Fruit fly (Drosophila melanogaster) whole organism, adult: Measurements from ENCODE around the gene MESR6.

Experiments used
- CG11617 ChIP-seq: fragments of 200-800 bp; sonication (Bioruptor generic); optimal IDR thresholded peaks from 2 replicates; lab custom pipeline; 2017; ENCODE audit warnings: mild to moderate bottlenecking, missing biosample characterization, missing genetic modification reagents, missing genetic modification characterization
- CG12768 ChIP-seq: fragments of 200-800 bp; sonication (Bioruptor generic); optimal IDR thresholded peaks from 2 replicates; lab custom pipeline; 2017; ENCODE audit warnings: missing biosample characterization, missing genetic modification characterization, mild to moderate bottlenecking, moderate library complexity, missing genetic modification reagents
- CG14711 ChIP-seq: fragments of 200-800 bp; sonication (Bioruptor generic); optimal IDR thresholded peaks from 2 replicates; lab custom pipeline; 2018; ENCODE audit warnings: missing biosample characterization, mild to moderate bottlenecking, missing genetic modification characterization, moderate library complexity
- CG1620 ChIP-seq: fragments of 200-800 bp; sonication (Bioruptor generic); optimal IDR thresholded peaks from 2 replicates; lab custom pipeline; 2016; ENCODE audit warnings: missing biosample characterization, missing genetic modification characterization
- CG33017 ChIP-seq: fragments of 200-800 bp; sonication (Bioruptor generic); optimal IDR thresholded peaks from 2 replicates; lab custom pipeline; 2018; ENCODE audit warnings: missing biosample characterization, mild to moderate bottlenecking, missing genetic modification characterization, moderate library complexity
- CG5204 ChIP-seq: fragments of 200-800 bp; sonication (Bioruptor generic); optimal IDR thresholded peaks from 2 replicates; lab custom pipeline; 2016; ENCODE audit warnings: missing biosample characterization, missing genetic modification characterization
- CG7045 ChIP-seq: fragments of 200-800 bp; sonication (Bioruptor generic); optimal IDR thresholded peaks from 2 replicates; lab custom pipeline; 2017; ENCODE audit warnings: missing biosample characterization, mild to moderate bottlenecking, missing genetic modification characterization
- CG7101 ChIP-seq: fragments of 200-800 bp; sonication (Bioruptor generic); optimal IDR thresholded peaks from 2 replicates; lab custom pipeline; 2018; ENCODE audit warnings: missing biosample characterization, mild to moderate bottlenecking, missing genetic modification characterization, moderate library complexity
- Clk ChIP-seq: fragments of 200-800 bp; sonication (Bioruptor generic); optimal IDR thresholded peaks from 2 replicates; lab custom pipeline; 2017; ENCODE audit warnings: missing biosample characterization, missing genetic modification characterization
- Crg-1 ChIP-seq: fragments of 200-800 bp; sonication (Bioruptor generic); optimal IDR thresholded peaks from 2 replicates; lab custom pipeline; 2016; ENCODE audit warnings: missing biosample characterization, missing genetic modification characterization
- Hr96 ChIP-seq: fragments of 200-800 bp; sonication (Bioruptor generic); optimal IDR thresholded peaks from 2 replicates; lab custom pipeline; 2016; ENCODE audit warnings: missing biosample characterization, missing genetic modification characterization
- Mnt ChIP-seq: fragments of 200-800 bp; sonication (Bioruptor generic); optimal IDR thresholded peaks from 2 replicates; lab custom pipeline; 2016; ENCODE audit warnings: missing biosample characterization, mild to moderate bottlenecking, missing genetic modification characterization
- bab1 ChIP-seq: fragments of 200-800 bp; sonication (Bioruptor generic); optimal IDR thresholded peaks from 3 replicates; lab custom pipeline; 2019; ENCODE audit warnings: missing biosample characterization, mild to moderate bottlenecking, missing genetic modification characterization, moderate library complexity
- cic ChIP-seq: fragments of 200-800 bp; sonication (Bioruptor generic); optimal IDR thresholded peaks from 2 replicates; lab custom pipeline; 2017; ENCODE audit warnings: missing biosample characterization, mild to moderate bottlenecking, missing genetic modification characterization, moderate library complexity
- cnc ChIP-seq, 2 experiments: fragments of >200 bp; optimal IDR thresholded peaks; 2 replicates each; lab custom pipeline; 2017
- kay ChIP-seq: fragments of 200-800 bp; sonication (Bioruptor generic); peaks from one replicate; lab custom pipeline; 2016; ENCODE audit warnings: missing biosample characterization, missing genetic modification characterization, borderline replicate concordance
- ovo ChIP-seq: fragments of 200-800 bp; sonication (Bioruptor generic); optimal IDR thresholded peaks from 2 replicates; lab custom pipeline; 2016; ENCODE audit warnings: missing biosample characterization, missing genetic modification characterization
- pad ChIP-seq: fragments of 200-800 bp; sonication (Bioruptor generic); optimal IDR thresholded peaks from 3 replicates; lab custom pipeline; 2017; ENCODE audit warnings: missing biosample characterization, missing genetic modification characterization, mild to moderate bottlenecking, moderate library complexity, missing genetic modification reagents
- tj ChIP-seq: fragments of 200-800 bp; sonication (Bioruptor generic); optimal IDR thresholded peaks from 3 replicates; lab custom pipeline; 2017; ENCODE audit warnings: missing biosample characterization, mild to moderate bottlenecking, missing genetic modification characterization, moderate library complexity
- toe ChIP-seq: fragments of 200-800 bp; sonication (Bioruptor generic); optimal IDR thresholded peaks from 2 replicates; lab custom pipeline; 2016; ENCODE audit warnings: missing biosample characterization, missing genetic modification characterization

Gene MESR6

DNA sequence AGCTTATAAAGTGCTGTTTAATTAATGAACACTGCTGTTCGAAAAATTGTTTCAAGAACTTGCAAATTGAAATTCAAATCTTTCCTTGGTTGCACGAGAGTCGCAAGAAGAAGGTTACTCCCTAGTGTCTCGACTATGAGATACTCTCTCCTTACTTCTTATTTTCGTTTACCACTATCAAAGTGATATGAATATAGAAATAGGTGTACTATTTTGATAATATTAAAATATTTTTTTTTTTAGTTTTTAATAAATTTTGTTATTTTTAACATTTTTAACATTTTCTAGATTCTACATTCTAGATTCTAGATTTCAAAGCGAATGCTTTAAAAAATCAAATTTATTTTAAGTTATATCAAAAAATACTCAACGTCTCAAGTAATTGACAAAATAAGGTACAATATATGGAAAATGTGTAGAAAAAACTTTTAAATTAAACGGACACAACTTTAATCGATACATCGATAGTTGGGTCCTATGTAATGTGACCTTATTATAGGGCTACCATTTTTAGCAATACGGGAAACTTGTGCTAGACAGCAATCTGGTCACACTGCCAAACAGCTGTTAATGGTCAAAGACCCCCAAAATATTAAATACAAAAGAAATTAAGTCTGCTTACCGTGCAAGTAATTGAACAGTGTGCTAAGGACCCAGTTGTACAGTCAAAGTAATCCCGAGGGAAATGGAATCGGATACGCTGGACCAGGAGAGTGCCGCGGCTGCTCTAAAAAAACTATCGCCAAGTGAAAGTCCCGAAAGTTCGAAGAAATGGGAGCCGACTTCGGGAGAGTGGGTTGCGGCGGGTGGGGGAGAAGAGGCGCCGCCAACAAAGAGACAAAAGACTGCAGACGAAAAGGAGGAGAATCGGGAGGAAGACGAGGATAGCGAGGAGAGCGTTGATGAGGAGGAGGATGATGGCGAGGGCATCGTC, at the start of gene MESR6:
TSS of gene MESR6 (plus strand) at position 546 of the 934 bp plus-strand sequence.
- TF ChIP-seq ovo (GFP tag; lab: Kevin White, UChicago): no peak
- TF ChIP-seq CG11617 (GFP tag; lab: Kevin White, UChicago): no peak
- peak; percentile 44 for TF ChIP-seq bab1 (GFP tag; lab: Kevin White, UChicago)
- no peak for TF ChIP-seq Crg-1
- TF ChIP-seq CG14711 (tag; lab: Kevin White, UChicago): peak; percentile 77
- no peak for TF ChIP-seq cic (GFP tag; lab: Kevin White, UChicago)
- peak; percentile 39 for TF ChIP-seq tj (GFP tag; lab: Kevin White, UChicago)

dm6 chr3L:19043464-19044034, 48.9 kb upstream of the MESR6 start:
- TF ChIP-seq Clk (GFP tag; lab: Kevin White, UChicago) (no peak), CG5204 (GFP tag; lab: Kevin White, UChicago) (no peak), Crg-1 (no peak), pad (no peak), CG7101 (no peak), toe (no peak), CG7045 (GFP tag; lab: Kevin White, UChicago) (no peak), CG33017 (tag; lab: Kevin White, UChicago) (no peak), CG14711 (tag; lab: Kevin White, UChicago) (no peak), ovo (GFP tag; lab: Kevin White, UChicago) (no peak), cnc (optimal IDR thresholded peaks at IDR 0.05; lab: Kevin White, UChicago) (no peak)

DNA sequence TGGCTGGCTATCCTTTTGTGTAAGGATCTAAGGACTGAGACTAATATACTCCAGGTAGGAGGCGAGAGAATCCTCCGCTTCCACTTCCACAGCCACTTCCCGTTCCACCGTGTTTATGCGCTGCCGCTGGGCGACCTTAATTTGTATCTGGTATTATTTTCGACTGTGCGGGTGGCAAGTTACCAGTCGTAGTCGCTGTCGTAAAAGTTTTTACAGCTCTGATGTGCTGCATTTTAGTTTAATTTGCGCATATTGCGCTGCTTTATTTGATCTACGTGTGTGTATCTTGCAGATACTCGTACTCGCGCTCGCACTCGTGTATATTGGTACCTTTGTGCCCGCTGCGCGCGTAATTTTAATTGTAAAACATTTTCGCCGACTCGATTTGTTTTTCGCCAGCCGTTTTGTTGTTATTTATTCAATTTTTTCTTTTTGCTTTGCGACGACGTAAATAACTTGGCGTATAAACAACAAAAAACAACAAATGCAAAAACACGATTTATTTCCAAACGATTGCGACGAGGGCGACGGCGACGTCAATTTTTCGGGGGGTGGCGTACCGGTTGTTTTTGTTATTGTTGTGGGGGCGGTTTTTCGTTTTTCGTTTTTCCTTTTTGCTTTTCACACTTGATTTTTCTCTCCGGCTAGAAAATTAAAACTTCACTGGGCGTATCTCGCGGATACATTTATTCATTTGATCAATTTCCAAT, 47.7 kb upstream of the MESR6 start:
- TF ChIP-seq CG33017 (tag; lab: Kevin White, UChicago) (no peak), toe (no peak), ovo (GFP tag; lab: Kevin White, UChicago) (no peak), pad (no peak), bab1 (GFP tag; lab: Kevin White, UChicago) (no peak), CG7045 (GFP tag; lab: Kevin White, UChicago) (peak; percentile 34), CG5204 (GFP tag; lab: Kevin White, UChicago) (no peak), kay (GFP tag; lab: Kevin White, UChicago) (peak; percentile 46), CG12768 (GFP tag; lab: Kevin White, UChicago) (no peak), Mnt (GFP tag; lab: Kevin White, UChicago) (no peak), CG7101 (no peak), CG1620 (GFP tag; lab: Kevin White, UChicago) (no peak), cnc (optimal IDR thresholded peaks at IDR 0.05; lab: Kevin White, UChicago) (no peak), Clk (GFP tag; lab: Kevin White, UChicago) (peak; percentile 12), cic (GFP tag; lab: Kevin White, UChicago) (peak; percentile 74), tj (GFP tag; lab: Kevin White, UChicago) (peak; percentile 76), Hr96 (GFP tag; lab: Kevin White, UChicago) (no peak), CG14711 (tag; lab: Kevin White, UChicago) (no peak), Crg-1 (no peak), CG11617 (GFP tag; lab: Kevin White, UChicago) (no peak)

- no peak for TF ChIP-seq CG1620 (GFP tag; lab: Kevin White, UChicago)
- TF ChIP-seq toe: peak; percentile 52
- no peak for TF ChIP-seq cnc (optimal IDR thresholded peaks at IDR 0.05; lab: Kevin White, UChicago)
- TF ChIP-seq CG11617 (GFP tag; lab: Kevin White, UChicago): peak; percentile 45
- peak; percentile 72 for TF ChIP-seq bab1 (GFP tag; lab: Kevin White, UChicago)
- TF ChIP-seq CG14711 (tag; lab: Kevin White, UChicago): peak; percentile 73
- TF ChIP-seq CG7101: peak; percentile 81
- TF ChIP-seq Clk (GFP tag; lab: Kevin White, UChicago): no peak
- peak; percentile 19 for TF ChIP-seq Hr96 (GFP tag; lab: Kevin White, UChicago)
- TF ChIP-seq kay (GFP tag; lab: Kevin White, UChicago): peak; percentile 32
- TF ChIP-seq tj (GFP tag; lab: Kevin White, UChicago): no peak
- peak; percentile 50 for TF ChIP-seq CG7045 (GFP tag; lab: Kevin White, UChicago)
- TF ChIP-seq cic (GFP tag; lab: Kevin White, UChicago): peak; percentile 67
- TF ChIP-seq Mnt (GFP tag; lab: Kevin White, UChicago): peak; percentile 33
- no peak for TF ChIP-seq CG12768 (GFP tag; lab: Kevin White, UChicago)
- TF ChIP-seq pad: no peak
- peak; percentile 11 for TF ChIP-seq Crg-1
- no peak for TF ChIP-seq ovo (GFP tag; lab: Kevin White, UChicago)
- peak; percentile 75 for TF ChIP-seq CG33017 (tag; lab: Kevin White, UChicago)
- peak; percentile 52 for TF ChIP-seq CG5204 (GFP tag; lab: Kevin White, UChicago)
Measured at dm6 chr3L:19045299-19046025, 47.0 kb upstream of the MESR6 start, which contains the start of gene nkd. Gene nkd, minus strand, starts transcription at chr3L:19045449.
